Fruit fly (Drosophila melanogaster) whole organism, embryonic: ENCODE measurements around the gene lqfR.

Source experiments
- B-H2 ChIP-seq: fragments of 200-800 bp; sonication (Bioruptor generic); optimal IDR thresholded peaks from 2 replicates; lab custom pipeline; 2018; ENCODE audit warnings: missing biosample characterization, mild to moderate bottlenecking, missing genetic modification characterization
- CG11504 ChIP-seq: fragments of 200-800 bp; sonication (Bioruptor generic); optimal IDR thresholded peaks from 3 replicates; lab custom pipeline; 2019; ENCODE audit warnings: missing biosample characterization, mild to moderate bottlenecking, missing genetic modification characterization, moderate library complexity
- CG12071 ChIP-seq: fragments of 200-800 bp; sonication (Bioruptor generic); optimal IDR thresholded peaks from 3 replicates; lab custom pipeline; 2018; ENCODE audit warnings: missing biosample characterization, mild to moderate bottlenecking, missing genetic modification characterization
- CG13424 ChIP-seq: fragments of 200-800 bp; sonication (Bioruptor generic); optimal IDR thresholded peaks from 2 replicates; lab custom pipeline; 2019; ENCODE audit warnings: missing biosample characterization, mild to moderate bottlenecking, missing genetic modification characterization, moderate library complexity
- CG15011 ChIP-seq: fragments of 200-800 bp; sonication (Bioruptor generic); optimal IDR thresholded peaks from 3 replicates; lab custom pipeline; 2018; ENCODE audit warnings: missing biosample characterization, mild to moderate bottlenecking, missing genetic modification characterization
- CG16813 ChIP-seq: fragments of 200-800 bp; sonication (Bioruptor generic); IDR thresholded peaks from 3 replicates; pipeline ENCODE4 v1.3.6; 2022; ENCODE audit warnings: missing biosample characterization, missing genetic modification characterization; ENCODE audit not compliant: partially characterized antibody
- CG17612 ChIP-seq: fragments of 200-800 bp; sonication (Bioruptor generic); IDR thresholded peaks from 2 replicates; pipeline ENCODE4 v1.3.6; 2022; ENCODE audit warnings: missing biosample characterization, missing genetic modification characterization
- CG2116 ChIP-seq: fragments of 200-800 bp; sonication (Bioruptor generic); optimal IDR thresholded peaks from 3 replicates; lab custom pipeline; 2018; ENCODE audit warnings: missing biosample characterization, mild to moderate bottlenecking, missing genetic modification characterization
- CG2889 ChIP-seq: fragments of 200-800 bp; sonication (Bioruptor generic); IDR thresholded peaks from 3 replicates; pipeline ENCODE4 v1.3.6; 2022; ENCODE audit warnings: missing biosample characterization, missing genetic modification characterization
- CG31441 ChIP-seq: fragments of 200-800 bp; sonication (Bioruptor generic); IDR thresholded peaks from 2 replicates; pipeline ENCODE4 v1.3.6; 2022; ENCODE audit warnings: missing biosample characterization, missing genetic modification characterization
- CG32767 ChIP-seq: fragments of 200-800 bp; sonication (Bioruptor generic); IDR thresholded peaks from 2 replicates; pipeline ENCODE4 v1.3.6; 2022; ENCODE audit warnings: missing biosample characterization, missing genetic modification characterization
- CG4820 ChIP-seq: fragments of 200-800 bp; sonication (Bioruptor generic); optimal IDR thresholded peaks from 3 replicates; lab custom pipeline; 2016; ENCODE audit warnings: missing biosample characterization, missing genetic modification characterization
- CG6683 ChIP-seq: fragments of 200-800 bp; sonication (Bioruptor generic); optimal IDR thresholded peaks from 2 replicates; lab custom pipeline; 2017; ENCODE audit warnings: missing biosample characterization, mild to moderate bottlenecking, missing genetic modification characterization, missing genetic modification reagents
- CG7357 ChIP-seq: fragments of 200-800 bp; sonication (Bioruptor generic); IDR thresholded peaks from 3 replicates; pipeline ENCODE4 v1.3.6; 2022; ENCODE audit warnings: missing biosample characterization, missing genetic modification characterization
- CG7745 ChIP-seq: fragments of 200-800 bp; sonication (Bioruptor generic); optimal IDR thresholded peaks from 2 replicates; lab custom pipeline; 2018; ENCODE audit warnings: missing biosample characterization, mild to moderate bottlenecking, missing genetic modification characterization, moderate library complexity
- CG9876 ChIP-seq: fragments of 200-800 bp; sonication (Bioruptor generic); optimal IDR thresholded peaks from 2 replicates; lab custom pipeline; 2016; ENCODE audit warnings: missing biosample characterization, missing genetic modification characterization
- CkIIα-i1 ChIP-seq: fragments of 200-800 bp; sonication (Bioruptor generic); IDR thresholded peaks from 2 replicates; pipeline ENCODE4 v1.3.6; 2022; ENCODE audit warnings: missing biosample characterization, missing genetic modification characterization
- CrebB ChIP-seq: fragments of 200-800 bp; sonication (Bioruptor generic); optimal IDR thresholded peaks from 3 replicates; lab custom pipeline; 2018; ENCODE audit warnings: missing biosample characterization, mild to moderate bottlenecking, missing genetic modification characterization
- D ChIP-seq, 2 experiments: fragments of 200-800 bp in 1 of 2; fragments of >200 bp in 1 of 2; sonication (Bioruptor generic) in 1 of 2; optimal IDR thresholded peaks; 2 replicates in 1 of 2; 3 replicates in 1 of 2; lab custom pipeline; 2017; ENCODE audit warnings: mild to moderate bottlenecking in 1 of 2, missing biosample characterization in 1 of 2, missing genetic modification characterization in 1 of 2, missing genetic modification reagents in 1 of 2
- Hr78 ChIP-seq, 2 experiments: fragments of 200-800 bp in 1 of 2; fragments of >200 bp in 1 of 2; sonication (Bioruptor generic) in 1 of 2; optimal IDR thresholded peaks; 2 replicates each; lab custom pipeline; 2017 to 2019; ENCODE audit warnings: missing biosample characterization in 2 of 2, missing genetic modification characterization in 2 of 2, mild to moderate bottlenecking in 1 of 2, moderate library complexity in 1 of 2
- Mes4 ChIP-seq: fragments of 200-800 bp; sonication (Bioruptor generic); optimal IDR thresholded peaks from 2 replicates; lab custom pipeline; 2016; ENCODE audit warnings: missing biosample characterization, missing genetic modification characterization
- Sox100B ChIP-seq: fragments of 200-800 bp; sonication (Bioruptor generic); optimal IDR thresholded peaks from 3 replicates; lab custom pipeline; 2018; ENCODE audit warnings: missing biosample characterization, mild to moderate bottlenecking, missing genetic modification characterization
- Spps ChIP-seq: fragments of 200-800 bp; sonication (Bioruptor generic); optimal IDR thresholded peaks from 2 replicates; lab custom pipeline; 2018; ENCODE audit warnings: missing biosample characterization, mild to moderate bottlenecking, missing genetic modification characterization
- Sry-δ ChIP-seq: fragments of 200-800 bp; sonication (Bioruptor generic); optimal IDR thresholded peaks from 2 replicates; lab custom pipeline; 2016; ENCODE audit warnings: missing biosample characterization, missing genetic modification characterization
- Xrp1 ChIP-seq: fragments of 200-800 bp; sonication (Bioruptor generic); IDR thresholded peaks from 2 replicates; pipeline ENCODE4 v1.3.6; 2022; ENCODE audit warnings: missing biosample characterization, missing genetic modification characterization
- amos ChIP-seq: fragments of 200-800 bp; sonication (Bioruptor generic); IDR thresholded peaks from 2 replicates; pipeline ENCODE4 v1.3.6; 2022; ENCODE audit warnings: missing biosample characterization, missing genetic modification characterization; ENCODE audit not compliant: partially characterized antibody
- btn ChIP-seq: fragments of 200-800 bp; sonication (Bioruptor generic); optimal IDR thresholded peaks from 2 replicates; lab custom pipeline; 2016; ENCODE audit warnings: missing biosample characterization, missing genetic modification characterization
- chm ChIP-seq: fragments of 200-800 bp; sonication (Bioruptor generic); IDR thresholded peaks from 2 replicates; pipeline ENCODE4 v1.3.6; 2022; ENCODE audit warnings: missing biosample characterization, missing genetic modification characterization
- ci ChIP-seq: fragments of 200-800 bp; sonication (Bioruptor generic); IDR thresholded peaks from 3 replicates; pipeline ENCODE4 v1.3.6; 2022; ENCODE audit warnings: missing biosample characterization, missing genetic modification characterization
- dan ChIP-seq: fragments of 200-800 bp; sonication (Bioruptor generic); IDR thresholded peaks from 2 replicates; pipeline ENCODE4 v1.3.6; 2022; ENCODE audit warnings: missing biosample characterization, missing genetic modification characterization
- en ChIP-seq: fragments of 200-800 bp; sonication (Bioruptor generic); optimal IDR thresholded peaks from 2 replicates; lab custom pipeline; 2016; ENCODE audit warnings: missing biosample characterization, missing genetic modification characterization
- eyg ChIP-seq: fragments of 200-800 bp; sonication (Bioruptor generic); optimal IDR thresholded peaks from 3 replicates; lab custom pipeline; 2016; ENCODE audit warnings: missing biosample characterization, missing genetic modification characterization
- fru ChIP-seq: fragments of >200 bp; optimal IDR thresholded peaks from 2 replicates; lab custom pipeline; 2017
- gsb ChIP-seq: fragments of 200-800 bp; sonication (Bioruptor generic); IDR thresholded peaks from 2 replicates; pipeline ENCODE4 v1.3.6; 2022; ENCODE audit warnings: missing biosample characterization, missing genetic modification characterization
- insv ChIP-seq, 2 experiments: fragments of 200-800 bp; sonication (Bioruptor generic); optimal IDR thresholded peaks; 3 replicates each; lab custom pipeline; 2016 to 2018; ENCODE audit warnings: missing biosample characterization in 2 of 2, missing genetic modification characterization in 2 of 2
- kah ChIP-seq: fragments of 200-800 bp; sonication (Bioruptor generic); optimal IDR thresholded peaks from 2 replicates; lab custom pipeline; 2018; ENCODE audit warnings: missing biosample characterization, mild to moderate bottlenecking, missing genetic modification characterization
- kay ChIP-seq: fragments of 200-800 bp; sonication (Bioruptor generic); optimal IDR thresholded peaks from 2 replicates; lab custom pipeline; 2016; ENCODE audit warnings: missing biosample characterization, missing genetic modification characterization
- knrl ChIP-seq: fragments of 200-800 bp; sonication (Bioruptor generic); IDR thresholded peaks from 3 replicates; pipeline ENCODE4 v1.3.6; 2022; ENCODE audit warnings: missing biosample characterization, missing genetic modification characterization; ENCODE audit not compliant: partially characterized antibody
- lmd ChIP-seq: fragments of 200-800 bp; sonication (Bioruptor generic); IDR thresholded peaks from 2 replicates; pipeline ENCODE4 v1.3.6; 2022; ENCODE audit warnings: missing biosample characterization, missing genetic modification characterization
- nau ChIP-seq: fragments of 200-800 bp; sonication (Bioruptor generic); optimal IDR thresholded peaks from 3 replicates; lab custom pipeline; 2017; ENCODE audit warnings: missing biosample characterization, mild to moderate bottlenecking, missing genetic modification characterization, missing genetic modification reagents
- nmo ChIP-seq: fragments of 200-800 bp; sonication (Bioruptor generic); optimal IDR thresholded peaks from 2 replicates; lab custom pipeline; 2018; ENCODE audit warnings: missing biosample characterization, mild to moderate bottlenecking, missing genetic modification characterization, moderate library complexity
- onecut ChIP-seq: fragments of 200-800 bp; sonication (Bioruptor generic); IDR thresholded peaks from 2 replicates; pipeline ENCODE4 v1.3.6; 2022; ENCODE audit warnings: missing biosample characterization, missing genetic modification characterization
- p53 ChIP-seq: fragments of 200-800 bp; sonication (Bioruptor generic); optimal IDR thresholded peaks from 2 replicates; lab custom pipeline; 2016; ENCODE audit warnings: missing biosample characterization, missing genetic modification characterization
- pnt ChIP-seq: fragments of 200-800 bp; sonication (Bioruptor generic); optimal IDR thresholded peaks from 3 replicates; lab custom pipeline; 2016; ENCODE audit warnings: missing biosample characterization, missing genetic modification characterization
- seq ChIP-seq: fragments of 200-800 bp; sonication (Bioruptor generic); IDR thresholded peaks from 2 replicates; pipeline ENCODE4 v1.3.6; 2022; ENCODE audit warnings: missing biosample characterization, missing genetic modification characterization
- sr ChIP-seq: fragments of 200-800 bp; sonication (Bioruptor generic); IDR thresholded peaks from 3 replicates; pipeline ENCODE4 v1.3.6; 2022; ENCODE audit warnings: missing biosample characterization, missing genetic modification characterization
- twi ChIP-seq: fragments of 200-800 bp; optimal IDR thresholded peaks from 2 replicates; lab custom pipeline; 2019; ENCODE audit warnings: missing biosample characterization, mild to moderate bottlenecking, missing genetic modification characterization, moderate library complexity
- unc-4 ChIP-seq: fragments of 200-800 bp; sonication (Bioruptor generic); IDR thresholded peaks from 2 replicates; pipeline ENCODE4 v1.3.6; 2022; ENCODE audit warnings: missing biosample characterization, missing genetic modification characterization; ENCODE audit not compliant: partially characterized antibody
- usp ChIP-seq: fragments of >200 bp; optimal IDR thresholded peaks from 2 replicates; lab custom pipeline; 2017; ENCODE audit warnings: missing biosample characterization, missing genetic modification characterization

lqfR gene

DNA sequence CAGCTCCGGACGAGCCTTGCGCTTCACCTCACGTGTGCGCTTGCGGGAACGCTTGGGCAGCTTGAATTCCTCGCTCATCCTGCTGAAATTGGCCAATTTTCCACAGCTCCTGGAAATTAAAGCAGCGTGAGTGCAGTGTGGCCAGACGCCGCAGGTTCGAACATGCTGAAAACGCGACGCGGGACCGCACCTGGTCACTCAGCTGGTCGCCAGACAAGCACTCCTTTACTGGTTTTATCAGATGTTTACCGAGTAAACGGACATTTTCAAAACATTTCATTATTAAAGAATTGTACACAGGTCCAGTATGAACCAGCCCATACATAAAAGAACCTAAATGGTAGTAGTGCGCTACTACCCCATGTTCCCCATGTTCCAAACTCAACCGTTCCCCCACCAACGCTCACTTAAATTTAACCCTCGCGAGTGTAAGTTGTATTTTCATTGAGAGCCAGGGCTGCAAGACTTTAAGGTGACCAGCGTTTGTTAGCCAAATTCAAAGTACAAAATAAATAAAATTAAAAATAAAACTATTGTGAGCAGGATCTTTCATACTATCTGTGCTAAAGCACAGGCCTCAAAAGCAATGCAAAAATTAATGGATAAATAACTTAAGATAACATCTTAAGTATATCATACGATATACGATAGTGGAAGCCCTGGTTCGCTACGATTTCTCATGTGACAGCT, 48.7 kb upstream of the lqfR start, which contains the start of the genes JMJD6, CG7071 and Muted (continued):
- peak; percentile 23 for TF ChIP-seq D (optimal IDR thresholded peaks at IDR 0.05; lab: Kevin White, UChicago)
- peak; percentile 70 for TF ChIP-seq D (GFP tag; optimal IDR thresholded peaks at IDR 0.05; lab: Kevin White, UChicago)
- TF ChIP-seq CG15011 (GFP tag; lab: Kevin White, UChicago): peak; percentile 71
- TF ChIP-seq seq (GFP tag; lab: Robert Waterston, UW): peak; percentile 93
- peak; percentile 63 for TF ChIP-seq CG9876 (GFP tag; lab: Kevin White, UChicago)
- peak; percentile 83; the same call in 1 of the 2 replicates for TF ChIP-seq CG32767 (GFP tag; lab: Robert Waterston, UW)
- peak; percentile 79 for TF ChIP-seq Spps (tag; lab: Kevin White, UChicago)
- peak; percentile 89 for TF ChIP-seq pnt (GFP tag; lab: Kevin White, UChicago)
- TF ChIP-seq CG31441 (GFP tag; lab: Robert Waterston, UW): peak; percentile 87
- peak; percentile 59 for TF ChIP-seq kah (GFP tag; lab: Kevin White, UChicago)
- peak; percentile 80; the same call in 1 of the 2 replicates for TF ChIP-seq chm (GFP tag; lab: Robert Waterston, UW)
- TF ChIP-seq CG16813 (GFP tag; lab: Robert Waterston, UW): peak; percentile 74
- peak; percentile 15 for TF ChIP-seq btn (GFP tag; lab: Kevin White, UChicago)
- peak; percentile 86 for TF ChIP-seq CG11504 (tag; lab: Kevin White, UChicago)
- TF ChIP-seq ci: peak; percentile 95
- TF ChIP-seq unc-4 (GFP tag; lab: Robert Waterston, UW): peak; percentile 90
- peak; percentile 66 for TF ChIP-seq gsb (GFP tag; lab: Robert Waterston, UW)
- peak in 1 of 2 experiments; percentile 52 for TF ChIP-seq Hr78 (GFP tag; optimal IDR thresholded peaks at IDR 0.05; lab: Kevin White, UChicago)
- peak; percentile 77 for TF ChIP-seq CrebB (tag; lab: Kevin White, UChicago)
- TF ChIP-seq CG12071 (GFP tag; lab: Kevin White, UChicago): peak; percentile 67
- TF ChIP-seq en: peak; percentile 73
- peak; percentile 97 for TF ChIP-seq B-H2 (GFP tag; lab: Kevin White, UChicago)
- no peak for TF ChIP-seq usp
- peak; percentile 86 for TF ChIP-seq knrl (GFP tag; lab: Robert Waterston, UW)
- no peak for TF ChIP-seq CkIIα-i1 (GFP tag; lab: Robert Waterston, UW)
- peak; percentile 81 for TF ChIP-seq CG17612
- TF ChIP-seq nau: peak; percentile 80
- peak; percentile 71 for TF ChIP-seq dan (GFP tag; lab: Robert Waterston, UW)
- TF ChIP-seq CG4820: peak; percentile 86
- peak; percentile 72 for TF ChIP-seq onecut (GFP tag; lab: Robert Waterston, UW)
- TF ChIP-seq fru: no peak
- peak; percentile 13 for TF ChIP-seq CG7745
- peak; percentile 55; the same call in 1 of the 3 replicates for TF ChIP-seq sr (GFP tag; lab: Robert Waterston, UW)
- peak; percentile 69 for TF ChIP-seq amos (GFP tag; lab: Robert Waterston, UW)
- peak; percentile 75 for TF ChIP-seq kay (GFP tag; lab: Kevin White, UChicago)
- TF ChIP-seq twi: peak; percentile 77
- peak; percentile 71 for TF ChIP-seq Sry-δ (GFP tag; lab: Kevin White, UChicago)
- TF ChIP-seq Mes4: peak; percentile 81
- peak; percentile 19 for TF ChIP-seq p53 (GFP tag; lab: Kevin White, UChicago)
- TF ChIP-seq CG13424 (tag; lab: Kevin White, UChicago): peak; percentile 96
- TF ChIP-seq Sox100B (GFP tag; lab: Kevin White, UChicago): peak; percentile 83
- peak; percentile 94 for TF ChIP-seq Xrp1 (GFP tag; lab: Robert Waterston, UW)
- TF ChIP-seq nmo: peak; percentile 88
- peak; percentile 87 for TF ChIP-seq CG2116 (GFP tag; lab: Kevin White, UChicago)
- peak; percentile 85 for TF ChIP-seq CG7357
- peak; percentile 72 for TF ChIP-seq CG6683 (GFP tag; lab: Kevin White, UChicago)
- TF ChIP-seq eyg (GFP tag; lab: Kevin White, UChicago): peak; percentile 81
- TF ChIP-seq insv (GFP tag; optimal IDR thresholded peaks at IDR 0.05; lab: Kevin White, UChicago): peak in 1 of 2 experiments; percentile 75
- peak; percentile 90 for TF ChIP-seq CG2889 (GFP tag; lab: Robert Waterston, UW)
- peak; percentile 91 for TF ChIP-seq lmd (GFP tag; lab: Robert Waterston, UW)
